Worm (Caenorhabditis elegans) whole organism, late embryonic: ENCODE measurements around the gene clec-26.

Experiments used
- C38D4.7 ChIP-seq: fragments of 200-800 bp; sonication (Bioruptor generic); optimal IDR thresholded peaks from 2 replicates; lab custom pipeline; 2018; ENCODE audit warnings: mild to moderate bottlenecking, missing genetic modification characterization, moderate library complexity, missing compliant biosample characterization
- K02D7.2 ChIP-seq: sonication (generic microtip); optimal IDR thresholded peaks from 2 replicates; lab custom pipeline; 2017; ENCODE audit warnings: mild to moderate bottlenecking, missing genetic modification characterization, missing compliant biosample characterization
- K09A11.1 ChIP-seq: sonication (generic microtip); optimal IDR thresholded peaks from 2 replicates; lab custom pipeline; 2017; ENCODE audit warnings: antibody characterized with exemption, mild to moderate bottlenecking, missing genetic modification characterization, missing compliant biosample characterization; ENCODE audit not compliant: insufficient read depth
- Y22D7AL.16 ChIP-seq: sonication (generic microtip); optimal IDR thresholded peaks from 2 replicates; lab custom pipeline; 2016; ENCODE audit warnings: missing genetic modification characterization, missing compliant biosample characterization
- ahr-1 ChIP-seq: sonication (generic microtip); optimal IDR thresholded peaks from 2 replicates; lab custom pipeline; 2016; ENCODE audit warnings: missing genetic modification characterization, missing compliant biosample characterization
- ama-1 ChIP-seq: fragments of 150-350 bp; optimal IDR thresholded peaks from 2 replicates; lab custom pipeline; 2014
- ceh-19 ChIP-seq: fragments of 200-800 bp; sonication (Bioruptor generic); optimal IDR thresholded peaks from 2 replicates; lab custom pipeline; 2018; ENCODE audit warnings: mild to moderate bottlenecking, missing genetic modification characterization, missing compliant biosample characterization
- ceh-24 ChIP-seq: sonication (generic microtip); optimal IDR thresholded peaks from 2 replicates; lab custom pipeline; 2016; ENCODE audit warnings: mild to moderate bottlenecking, missing genetic modification characterization, missing compliant biosample characterization
- ceh-31 ChIP-seq: sonication (generic microtip); optimal IDR thresholded peaks from 2 replicates; lab custom pipeline; 2016; ENCODE audit warnings: missing genetic modification characterization, missing compliant biosample characterization
- ceh-45 ChIP-seq: fragments of 200-800 bp; sonication (Bioruptor generic); IDR thresholded peaks from 2 replicates; pipeline ENCODE4 v1.3.6; 2022; ENCODE audit warnings: missing genetic modification reagents, missing genetic modification characterization, missing compliant biosample characterization
- ceh-9 ChIP-seq: sonication (generic microtip); optimal IDR thresholded peaks from 2 replicates; lab custom pipeline; 2016; ENCODE audit warnings: mild to moderate bottlenecking, missing genetic modification characterization, inconsistent platforms, missing compliant biosample characterization
- dve-1 ChIP-seq: sonication (generic microtip); optimal IDR thresholded peaks from 2 replicates; lab custom pipeline; 2017; ENCODE audit warnings: antibody characterized with exemption, mild to moderate bottlenecking, missing genetic modification characterization, missing compliant biosample characterization
- elt-4 ChIP-seq: sonication (generic microtip); optimal IDR thresholded peaks from 2 replicates; lab custom pipeline; 2016; ENCODE audit warnings: missing genetic modification characterization, missing compliant biosample characterization
- eyg-1 ChIP-seq: sonication (generic microtip); optimal IDR thresholded peaks from 2 replicates; lab custom pipeline; 2016; ENCODE audit warnings: missing genotype, missing genetic modification characterization, missing compliant biosample characterization
- fkh-6 ChIP-seq: sonication (generic microtip); optimal IDR thresholded peaks from 2 replicates; lab custom pipeline; 2016; ENCODE audit warnings: missing genetic modification characterization, missing compliant biosample characterization
- gmeb-2 ChIP-seq: sonication (generic microtip); optimal IDR thresholded peaks from 2 replicates; lab custom pipeline; 2016; ENCODE audit warnings: missing genetic modification characterization, inconsistent platforms, missing compliant biosample characterization
- hlh-15 ChIP-seq: sonication (generic microtip); optimal IDR thresholded peaks from 2 replicates; lab custom pipeline; 2016; ENCODE audit warnings: missing genetic modification characterization, missing compliant biosample characterization
- hlh-30 ChIP-seq: sonication (generic microtip); optimal IDR thresholded peaks from 2 replicates; lab custom pipeline; 2017; ENCODE audit warnings: antibody characterized with exemption, missing genetic modification characterization, missing compliant biosample characterization; ENCODE audit not compliant: insufficient read depth
- hlh-6 ChIP-seq: sonication (generic microtip); optimal IDR thresholded peaks from 2 replicates; lab custom pipeline; 2016; ENCODE audit warnings: missing genotype, missing genetic modification characterization, missing compliant biosample characterization
- hlh-8 ChIP-seq: sonication (generic microtip); optimal IDR thresholded peaks from 2 replicates; lab custom pipeline; 2016; ENCODE audit warnings: missing genotype, missing genetic modification characterization, missing compliant biosample characterization
- lin-11 ChIP-seq: fragments of 200-800 bp; sonication (Bioruptor generic); optimal IDR thresholded peaks from 2 replicates; lab custom pipeline; 2018; ENCODE audit warnings: mild to moderate bottlenecking, missing genetic modification characterization, missing compliant biosample characterization
- madf-2 ChIP-seq: sonication (generic microtip); optimal IDR thresholded peaks from 2 replicates; lab custom pipeline; 2017; ENCODE audit warnings: missing genetic modification characterization, missing compliant biosample characterization
- nfya-1 ChIP-seq: sonication (generic microtip); optimal IDR thresholded peaks from 2 replicates; lab custom pipeline; 2017; ENCODE audit warnings: missing genetic modification characterization, mild to moderate bottlenecking, missing compliant biosample characterization, antibody characterized with exemption, moderate library complexity
- odd-2 ChIP-seq: sonication (generic microtip); optimal IDR thresholded peaks from 2 replicates; lab custom pipeline; 2017; ENCODE audit warnings: antibody characterized with exemption, mild to moderate bottlenecking, missing genetic modification characterization, missing compliant biosample characterization
- pat-9 ChIP-seq: fragments of 200-800 bp; sonication (Bioruptor generic); optimal IDR thresholded peaks from 2 replicates; lab custom pipeline; 2018; ENCODE audit warnings: mild to moderate bottlenecking, missing genetic modification characterization, moderate library complexity, missing compliant biosample characterization
- pax-1 ChIP-seq: fragments of 150-350 bp; optimal IDR thresholded peaks from 2 replicates; lab custom pipeline; 2014; ENCODE audit warnings: missing biosample characterization, missing genetic modification characterization
- pha-2 ChIP-seq: sonication (generic microtip); optimal IDR thresholded peaks from 2 replicates; lab custom pipeline; 2017; ENCODE audit warnings: mild to moderate bottlenecking, missing genetic modification characterization, missing compliant biosample characterization
- pros-1 ChIP-seq: fragments of 150-350 bp; optimal IDR thresholded peaks from 2 replicates; lab custom pipeline; 2014; ENCODE audit warnings: missing biosample characterization, missing genetic modification reagents, missing genetic modification characterization
- ref-2 ChIP-seq: sonication (generic microtip); optimal IDR thresholded peaks from 2 replicates; lab custom pipeline; 2016; ENCODE audit warnings: missing genetic modification characterization, missing compliant biosample characterization
- rnt-1 ChIP-seq: sonication (generic microtip); optimal IDR thresholded peaks from 2 replicates; lab custom pipeline; 2016; ENCODE audit warnings: missing genetic modification characterization, missing compliant biosample characterization
- sdc-2 ChIP-seq: sonication (generic microtip); optimal IDR thresholded peaks from 2 replicates; lab custom pipeline; 2016; ENCODE audit warnings: missing genotype, missing genetic modification characterization, missing compliant biosample characterization
- sox-2 ChIP-seq: fragments of 200-800 bp; sonication (Bioruptor generic); IDR thresholded peaks from 2 replicates; pipeline ENCODE4 v1.3.6; 2022; ENCODE audit warnings: missing genetic modification reagents, missing genetic modification characterization, missing compliant biosample characterization
- unc-86 ChIP-seq: sonication (generic microtip); optimal IDR thresholded peaks from 2 replicates; lab custom pipeline; 2016; ENCODE audit warnings: missing genetic modification characterization, missing compliant biosample characterization
- zip-5 ChIP-seq: sonication (generic microtip); optimal IDR thresholded peaks from 2 replicates; lab custom pipeline; 2016; ENCODE audit warnings: missing genetic modification characterization, missing compliant biosample characterization

The clec-26 gene

ce11 chrV:16880054-16880453 lies 31.6 kb downstream of the clec-26 start, which contains the start of gene F09C6.3:
Gene F09C6.3 (minus strand): TSS chrV:16880154.
- TF ChIP-seq ceh-19 (GFP tag; lab: Kevin White, UChicago) (no peak), nfya-1 (tag; lab: Kevin White, UChicago) (no peak), pha-2 (tag; lab: Kevin White, UChicago) (no peak), dve-1 (tag; lab: Kevin White, UChicago) (no peak), gmeb-2 (tag; lab: Kevin White, UChicago) (no peak), pros-1 (no peak), sox-2 (GFP tag; lab: Robert Waterston, UW) (no peak)
- TF ChIP-seq, all 69 proteins: peak for 0

- TF ChIP-seq hlh-30 (tag; lab: Kevin White, UChicago) (no peak), pat-9 (tag; lab: Kevin White, UChicago) (no peak), hlh-8 (tag; lab: Kevin White, UChicago) (no peak), zip-5 (tag; lab: Kevin White, UChicago) (no peak), ama-1 (lab: Kevin White, UChicago) (no peak), eyg-1 (no peak), ref-2 (tag; lab: Kevin White, UChicago) (no peak), gmeb-2 (tag; lab: Kevin White, UChicago) (no peak), pax-1 (tag; lab: Kevin White, UChicago) (no peak), fkh-6 (tag; lab: Kevin White, UChicago) (no peak), madf-2 (tag; lab: Kevin White, UChicago) (no peak)
Measured at ce11 chrV:16880679-16881078, 32.3 kb downstream of the clec-26 start, which contains the start of gene F09C6.14. Gene F09C6.14 (plus strand): TSS chrV:16880979.

- TF ChIP-seq pat-9 (tag; lab: Kevin White, UChicago) (no peak), ceh-9 (tag; lab: Kevin White, UChicago) (no peak), lin-11 (tag; lab: Kevin White, UChicago) (no peak), gmeb-2 (tag; lab: Kevin White, UChicago) (no peak), hlh-6 (tag; lab: Kevin White, UChicago) (no peak), unc-86 (tag; lab: Kevin White, UChicago) (no peak), ceh-19 (GFP tag; lab: Kevin White, UChicago) (no peak), elt-4 (tag; lab: Kevin White, UChicago) (no peak), hlh-15 (tag; lab: Kevin White, UChicago) (no peak), ahr-1 (tag; lab: Kevin White, UChicago) (no peak), hlh-30 (tag; lab: Kevin White, UChicago) (no peak), ceh-24 (tag; lab: Kevin White, UChicago) (no peak), odd-2 (tag; lab: Kevin White, UChicago) (no peak), dve-1 (tag; lab: Kevin White, UChicago) (no peak)
Measured at ce11 chrV:16882260-16882918, 34.0 kb downstream of the clec-26 start, which contains the start of the genes F09C6.11 and F09C6.12. Gene F09C6.11 (minus strand): TSS chrV:16882310. Gene F09C6.12 (plus strand): TSS chrV:16882868.

ce11 chrV:16884744-16885143 lies 36.3 kb downstream of the clec-26 start, which contains the start of gene F09C6.13:
Gene F09C6.13 (plus strand): TSS chrV:16885044.
- no peak for TF ChIP-seq K02D7.2 (tag; lab: Kevin White, UChicago)

- TF ChIP-seq Y22D7AL.16 (tag; lab: Kevin White, UChicago) (no peak), pros-1 (no peak), ceh-45 (GFP tag; lab: Robert Waterston, UW) (no peak), C38D4.7 (GFP tag; lab: Kevin White, UChicago) (no peak), madf-2 (tag; lab: Kevin White, UChicago) (no peak), rnt-1 (tag; lab: Kevin White, UChicago) (no peak), sdc-2 (tag; lab: Kevin White, UChicago) (no peak), ceh-24 (tag; lab: Kevin White, UChicago) (no peak), K09A11.1 (tag; lab: Kevin White, UChicago) (no peak), ceh-31 (tag; lab: Kevin White, UChicago) (no peak), hlh-30 (tag; lab: Kevin White, UChicago) (no peak), K02D7.2 (tag; lab: Kevin White, UChicago) (no peak)
- TF ChIP-seq, all 69 proteins: peak for 0
Measured at ce11 chrV:16888788-16889325, 40.4 kb downstream of the clec-26 start, which contains the start of the genes ifas-2 and fbxa-44. Gene ifas-2 (minus strand): TSS chrV:16888888. Gene fbxa-44 (plus strand): TSS chrV:16889275.
